Fruit fly (Drosophila melanogaster): ENCODE results near the gene CG14218.
A peak's percentile ranks its signal among the peaks of the same experiment; 100 is the strongest.

CG14218 gene

DNA sequence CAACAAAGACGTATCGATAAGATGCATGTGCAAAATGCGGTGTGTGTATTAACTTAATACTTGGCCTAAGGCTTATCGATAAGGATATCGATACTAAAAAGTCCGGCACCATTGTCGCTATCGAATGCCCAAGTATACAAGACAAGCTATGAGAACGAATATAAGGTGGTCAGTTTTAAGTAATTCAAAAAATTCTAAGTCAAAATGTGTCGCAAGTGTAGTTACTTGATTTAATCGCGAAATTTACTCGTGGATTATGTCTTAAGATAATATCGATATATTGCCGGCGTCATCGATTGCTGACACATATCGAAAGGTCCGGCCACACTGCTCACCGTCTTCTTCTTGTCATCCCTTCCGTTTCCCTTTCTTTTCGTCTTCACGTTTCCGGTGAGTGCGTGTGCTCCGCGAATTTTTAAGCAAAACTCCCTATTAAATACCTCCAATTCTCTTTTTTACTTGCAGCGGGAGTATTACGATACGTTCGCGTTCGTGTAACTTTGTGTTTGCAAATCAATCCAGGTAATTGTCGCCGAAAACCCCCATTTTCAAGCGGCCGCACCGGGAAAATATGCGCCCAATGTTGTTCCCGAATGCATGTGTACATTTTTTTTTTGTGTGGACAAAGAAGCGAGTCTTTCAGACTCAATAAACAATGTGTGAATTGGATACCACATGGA is 16.0 kb upstream of the CG14218 start, which contains the start of gene RpS10b (continued):
- TF ChIP-seq CG34224 (GFP tag; IDR thresholded peaks at IDR 0.05; ENCODE audit: partially characterized antibody) = peak; percentile 88
- no peak for TF ChIP-seq hth (optimal IDR thresholded peaks at IDR 0.05)
- peak; percentile 47 for TF ChIP-seq luna (GFP tag; optimal IDR thresholded peaks at IDR 0.05)
- peak; percentile 92 for TF ChIP-seq repo (GFP tag; optimal IDR thresholded peaks at IDR 0.05)
- no peak for TF ChIP-seq usp (GFP tag; optimal IDR thresholded peaks at IDR 0.05)
- TF ChIP-seq CG30431 (GFP tag; optimal IDR thresholded peaks at IDR 0.05) = peak; percentile 87
- TF ChIP-seq tll (GFP tag; optimal IDR thresholded peaks at IDR 0.05) = peak; percentile 31 to 38
- peak; percentile 49; the same call in 2 of the 4 replicates for TF ChIP-seq Gug (GFP tag; IDR thresholded peaks at IDR 0.05)
- peak; percentile 81 for TF ChIP-seq grau (tag; optimal IDR thresholded peaks at IDR 0.05)
- TF ChIP-seq nau (GFP tag; optimal IDR thresholded peaks at IDR 0.05) = peak; percentile 96
- TF ChIP-seq wek (GFP tag; optimal IDR thresholded peaks at IDR 0.05) = peak; percentile 94
- peak; percentile 56; the same call in 1 of the 2 replicates for TF ChIP-seq CG14441 (GFP tag; IDR thresholded peaks at IDR 0.05)
- peak; percentile 97 for TF ChIP-seq Hmr (GFP tag; optimal IDR thresholded peaks at IDR 0.05)
- peak; percentile 69 for TF ChIP-seq CTCF (GFP tag; optimal IDR thresholded peaks at IDR 0.05)
- peak; percentile 62; the same call in 1 of the 2 replicates for TF ChIP-seq CG11696 (GFP tag; IDR thresholded peaks at IDR 0.05)
- TF ChIP-seq MESR4 (GFP tag; optimal IDR thresholded peaks at IDR 0.05) = peak; percentile 97
- 0 out of 2 replicates have a peak, but pooled peaks have one; percentile 25 for TF ChIP-seq CG4730 (GFP tag; IDR thresholded peaks at IDR 0.05)
- TF ChIP-seq CG6254 (GFP tag; optimal IDR thresholded peaks at IDR 0.05) = peak; percentile 90
- no peak for TF ChIP-seq ro (GFP tag; IDR thresholded peaks at IDR 0.05)
- TF ChIP-seq nom (GFP tag; optimal IDR thresholded peaks at IDR 0.05) = peak; percentile 96
- TF ChIP-seq Hr39 (optimal IDR thresholded peaks at IDR 0.05) = no peak
- TF ChIP-seq cas (GFP tag; IDR thresholded peaks at IDR 0.05) = no peak
- TF ChIP-seq sob (GFP tag; IDR thresholded peaks at IDR 0.05) = peak; percentile 76
- TF ChIP-seq exex (tag; optimal IDR thresholded peaks at IDR 0.05) = peak; percentile 66
- no peak for TF ChIP-seq Ada2b (GFP tag; IDR thresholded peaks at IDR 0.05)
- peak; percentile 57 for TF ChIP-seq HLH3B (GFP tag; IDR thresholded peaks at IDR 0.05)
- 0 out of 3 replicates have a peak, but pooled peaks have one; percentile 51 for TF ChIP-seq CG2199 (GFP tag; IDR thresholded peaks at IDR 0.05)
- TF ChIP-seq sug (tag; optimal IDR thresholded peaks at IDR 0.05) = peak; percentile 88
- TF ChIP-seq YL-1 (GFP tag; optimal IDR thresholded peaks at IDR 0.05) = peak; percentile 99
- TF ChIP-seq CG9609 (GFP tag; optimal IDR thresholded peaks at IDR 0.05) = peak; percentile 90
- peak; percentile 69 for TF ChIP-seq CG11247 (GFP tag; IDR thresholded peaks at IDR 0.05)
- TF ChIP-seq CG5245 (GFP tag; optimal IDR thresholded peaks at IDR 0.05) = peak; percentile 67
- peak; percentile 57 for TF ChIP-seq gem (tag; optimal IDR thresholded peaks at IDR 0.05)
- TF ChIP-seq CG4820 (GFP tag; optimal IDR thresholded peaks at IDR 0.05) = peak; percentile 75
- peak in 1 of 3 experiments; percentile 48 for TF ChIP-seq Stat92E (GFP tag; optimal IDR thresholded peaks at IDR 0.05)
- TF ChIP-seq fru (optimal IDR thresholded peaks at IDR 0.05) = no peak
- TF ChIP-seq HLH54F (GFP tag; optimal IDR thresholded peaks at IDR 0.05) = peak; percentile 85
- peak; percentile 79 for TF ChIP-seq CG7556 (GFP tag; optimal IDR thresholded peaks at IDR 0.05)
- TF ChIP-seq Fer3 (tag; optimal IDR thresholded peaks at IDR 0.05) = peak; percentile 86
- TF ChIP-seq da (GFP tag; optimal IDR thresholded peaks at IDR 0.05) = peak; percentile 93
- peak; percentile 95 for TF ChIP-seq CG2116 (GFP tag; optimal IDR thresholded peaks at IDR 0.05)
- TF ChIP-seq gce (GFP tag; IDR thresholded peaks at IDR 0.05) = peak; percentile 87
- peak; percentile 84 for TF ChIP-seq CG2202 (tag; optimal IDR thresholded peaks at IDR 0.05)
- no peak for TF ChIP-seq corto (GFP tag; optimal IDR thresholded peaks at IDR 0.05)
- TF ChIP-seq tap (tag; optimal IDR thresholded peaks at IDR 0.05) = peak; percentile 60
- peak; percentile 93 for TF ChIP-seq Vsx1 (GFP tag; optimal IDR thresholded peaks at IDR 0.05)
- peak; percentile 98 for TF ChIP-seq HLHmδ (GFP tag; optimal IDR thresholded peaks at IDR 0.05)
- peak; percentile 73 for TF ChIP-seq Camta (GFP tag; optimal IDR thresholded peaks at IDR 0.05)
- TF ChIP-seq CG15073 (GFP tag; optimal IDR thresholded peaks at IDR 0.05) = no peak
- TF ChIP-seq D (optimal IDR thresholded peaks at IDR 0.05) = peak; percentile 56
- peak; percentile 90 for TF ChIP-seq D (GFP tag; optimal IDR thresholded peaks at IDR 0.05)

Measured in whole organism, embryonic.